Worm (Caenorhabditis elegans): ENCODE data around the gene T04C12.8.

ce11 chrV:11051921-11052320, 17.2 kb downstream of the T04C12.8 start, which contains the start of gene T04C12.33:
- TF ChIP-seq flt-1 (GFP tag; IDR thresholded peaks at IDR 0.05) (no peak), tab-1 (GFP tag; IDR thresholded peaks at IDR 0.05) (no peak), T22C8.4 (GFP tag; IDR thresholded peaks at IDR 0.05) (no peak), ztf-23 (GFP tag; IDR thresholded peaks at IDR 0.05) (no peak), ztf-29 (GFP tag; IDR thresholded peaks at IDR 0.05) (no peak)

All from whole organism, midembryonic.